Fruit fly (Drosophila melanogaster) whole organism, embryonic: Measurements from ENCODE around the gene PH4alphaSG2.

Experiments used
- B-H2 ChIP-seq: fragments of 200-800 bp; sonication (Bioruptor generic); optimal IDR thresholded peaks from 2 replicates; lab custom pipeline; 2018; ENCODE audit warnings: missing biosample characterization, mild to moderate bottlenecking, missing genetic modification characterization
- Bgb ChIP-seq: fragments of 200-800 bp; sonication (Bioruptor generic); IDR thresholded peaks from 2 replicates; pipeline ENCODE4 v1.3.6; 2022; ENCODE audit warnings: missing biosample characterization, missing genetic modification characterization; ENCODE audit not compliant: partially characterized antibody
- CG11723 ChIP-seq: fragments of 200-800 bp; sonication (Bioruptor generic); optimal IDR thresholded peaks from 2 replicates; lab custom pipeline; 2017; ENCODE audit warnings: missing biosample characterization, mild to moderate bottlenecking, missing genetic modification characterization
- CG12744 ChIP-seq: fragments of 200-800 bp; sonication (Bioruptor generic); optimal IDR thresholded peaks from 2 replicates; lab custom pipeline; 2016; ENCODE audit warnings: missing biosample characterization, missing genetic modification characterization
- CG13123 ChIP-seq: fragments of 200-800 bp; sonication (Bioruptor generic); optimal IDR thresholded peaks from 2 replicates; lab custom pipeline; 2016; ENCODE audit warnings: missing biosample characterization, missing genetic modification characterization
- CG13775 ChIP-seq: fragments of 200-800 bp; sonication (Bioruptor generic); optimal IDR thresholded peaks from 3 replicates; lab custom pipeline; 2017; ENCODE audit warnings: missing biosample characterization, mild to moderate bottlenecking, missing genetic modification characterization
- CG14014 ChIP-seq: fragments of 200-800 bp; sonication (Bioruptor generic); IDR thresholded peaks from 2 replicates; pipeline ENCODE4 v1.3.6; 2022; ENCODE audit warnings: missing biosample characterization, missing genetic modification characterization
- CG14965 ChIP-seq: fragments of 200-800 bp; sonication (Bioruptor generic); optimal IDR thresholded peaks from 2 replicates; lab custom pipeline; 2016; ENCODE audit warnings: missing biosample characterization, missing genetic modification characterization, borderline replicate concordance
- CG15269 ChIP-seq: fragments of 200-800 bp; sonication (Bioruptor generic); optimal IDR thresholded peaks from 2 replicates; lab custom pipeline; 2018; ENCODE audit warnings: missing biosample characterization, mild to moderate bottlenecking, missing genetic modification characterization, moderate library complexity
- CG1529 ChIP-seq: fragments of 200-800 bp; sonication (Bioruptor generic); optimal IDR thresholded peaks from 3 replicates; lab custom pipeline; 2018; ENCODE audit warnings: missing biosample characterization, missing genetic modification characterization
- CG15514 ChIP-seq: fragments of 200-800 bp; sonication (Bioruptor generic); optimal IDR thresholded peaks from 3 replicates; lab custom pipeline; 2017; ENCODE audit warnings: missing biosample characterization, missing genetic modification characterization, mild to moderate bottlenecking, moderate library complexity, missing genetic modification reagents
- CG1647 ChIP-seq: fragments of 200-800 bp; sonication (Bioruptor generic); optimal IDR thresholded peaks from 3 replicates; lab custom pipeline; 2016; ENCODE audit warnings: missing biosample characterization, missing genetic modification characterization
- CG16815 ChIP-seq: fragments of 200-800 bp; sonication (Bioruptor generic); optimal IDR thresholded peaks from 3 replicates; lab custom pipeline; 2017; ENCODE audit warnings: missing biosample characterization, mild to moderate bottlenecking, missing genetic modification characterization
- CG18764 ChIP-seq: fragments of 200-800 bp; sonication (Bioruptor generic); optimal IDR thresholded peaks from 3 replicates; lab custom pipeline; 2016; ENCODE audit warnings: missing biosample characterization, missing genetic modification characterization
- CG32532 ChIP-seq: fragments of 200-800 bp; sonication (Bioruptor generic); IDR thresholded peaks from 2 replicates; pipeline ENCODE4 v1.3.6; 2022; ENCODE audit warnings: missing biosample characterization, missing genetic modification characterization
- CG43689 ChIP-seq: fragments of 200-800 bp; sonication (Bioruptor generic); IDR thresholded peaks from 2 replicates; pipeline ENCODE4 v1.3.6; 2022; ENCODE audit warnings: missing biosample characterization, missing genetic modification characterization
- CG6654 ChIP-seq: fragments of 200-800 bp; sonication (Bioruptor generic); optimal IDR thresholded peaks from 2 replicates; lab custom pipeline; 2017; ENCODE audit warnings: missing biosample characterization, mild to moderate bottlenecking, missing genetic modification characterization
- CG6813 ChIP-seq: fragments of 200-800 bp; sonication (Bioruptor generic); optimal IDR thresholded peaks from 2 replicates; lab custom pipeline; 2017; ENCODE audit warnings: missing biosample characterization, missing genetic modification characterization, mild to moderate bottlenecking, moderate library complexity, missing genetic modification reagents
- CG6854 ChIP-seq: fragments of 200-800 bp; sonication (Bioruptor generic); optimal IDR thresholded peaks from 3 replicates; lab custom pipeline; 2017; ENCODE audit warnings: missing biosample characterization, mild to moderate bottlenecking, missing genetic modification characterization
- CG8290 ChIP-seq, 3 experiments: fragments of 200-800 bp; sonication (Bioruptor generic); optimal IDR thresholded peaks; 2 replicates each; lab custom pipeline; 2016 to 2019; ENCODE audit warnings: missing biosample characterization in 3 of 3, missing genetic modification characterization in 3 of 3, mild to moderate bottlenecking in 2 of 3, moderate library complexity in 1 of 3
- Camta ChIP-seq: fragments of 200-800 bp; sonication (Bioruptor generic); optimal IDR thresholded peaks from 2 replicates; lab custom pipeline; 2016; ENCODE audit warnings: missing biosample characterization, missing genetic modification characterization
- CoRest ChIP-seq: fragments of 200-800 bp; sonication (Bioruptor generic); optimal IDR thresholded peaks from 3 replicates; lab custom pipeline; 2018; ENCODE audit warnings: missing biosample characterization, mild to moderate bottlenecking, missing genetic modification characterization, moderate library complexity
- Dad ChIP-seq: fragments of 200-800 bp; sonication (Bioruptor generic); optimal IDR thresholded peaks from 3 replicates; lab custom pipeline; 2016; ENCODE audit warnings: missing biosample characterization, missing genetic modification characterization
- Dip2 ChIP-seq: fragments of 200-800 bp; sonication (Bioruptor generic); IDR thresholded peaks from 2 replicates; pipeline ENCODE4 v1.3.6; 2022; ENCODE audit warnings: missing biosample characterization, missing genetic modification characterization
- Dll ChIP-seq: fragments of 200-800 bp; sonication (Bioruptor generic); IDR thresholded peaks from 4 replicates; pipeline ENCODE4 v1.3.6; 2022; ENCODE audit warnings: missing biosample characterization, missing genetic modification characterization; ENCODE audit not compliant: partially characterized antibody
- Elba2 ChIP-seq: fragments of 200-800 bp; sonication (Bioruptor generic); optimal IDR thresholded peaks from 3 replicates; lab custom pipeline; 2016; ENCODE audit warnings: missing biosample characterization, missing genetic modification characterization
- HLH3B ChIP-seq: fragments of 200-800 bp; sonication (Bioruptor generic); IDR thresholded peaks from 2 replicates; pipeline ENCODE4 v1.3.6; 2022; ENCODE audit warnings: missing biosample characterization, missing genetic modification characterization
- HLHmδ ChIP-seq: fragments of 200-800 bp; sonication (Bioruptor generic); optimal IDR thresholded peaks from 2 replicates; lab custom pipeline; 2018; ENCODE audit warnings: missing biosample characterization, mild to moderate bottlenecking, missing genetic modification characterization, moderate library complexity
- Hmx ChIP-seq: fragments of 200-800 bp; sonication (Bioruptor generic); optimal IDR thresholded peaks from 2 replicates; lab custom pipeline; 2016; ENCODE audit warnings: missing biosample characterization, missing genetic modification characterization
- MBD-R2 ChIP-seq: fragments of 200-800 bp; sonication (Bioruptor generic); IDR thresholded peaks from 2 replicates; pipeline ENCODE4 v1.3.6; 2022; ENCODE audit warnings: missing biosample characterization, missing genetic modification characterization
- NK7.1 ChIP-seq: fragments of 200-800 bp; sonication (Bioruptor generic); optimal IDR thresholded peaks from 3 replicates; lab custom pipeline; 2016; ENCODE audit warnings: missing biosample characterization, missing genetic modification characterization
- Optix ChIP-seq: fragments of 200-800 bp; sonication (Bioruptor generic); IDR thresholded peaks from 3 replicates; pipeline ENCODE4 v1.3.6; 2022; ENCODE audit warnings: missing biosample characterization, missing genetic modification characterization
- Ssrp ChIP-seq: fragments of 200-800 bp; sonication (Bioruptor generic); optimal IDR thresholded peaks from 2 replicates; lab custom pipeline; 2018; ENCODE audit warnings: missing biosample characterization, mild to moderate bottlenecking, missing genetic modification characterization, moderate library complexity
- TFAM ChIP-seq: fragments of 200-800 bp; sonication (Bioruptor generic); optimal IDR thresholded peaks from 2 replicates; lab custom pipeline; 2017; ENCODE audit warnings: missing biosample characterization, missing genetic modification characterization, inconsistent platforms
- Xbp1 ChIP-seq: fragments of 200-800 bp; sonication (Bioruptor generic); optimal IDR thresholded peaks from 3 replicates; lab custom pipeline; 2016; ENCODE audit warnings: missing biosample characterization, mild to moderate bottlenecking, missing genetic modification characterization
- al ChIP-seq: fragments of 200-800 bp; sonication (Bioruptor generic); IDR thresholded peaks from 2 replicates; pipeline ENCODE4 v1.3.6; 2022; ENCODE audit warnings: missing biosample characterization, missing genetic modification characterization
- chn ChIP-seq: fragments of 200-800 bp; sonication (Bioruptor generic); optimal IDR thresholded peaks from 2 replicates; lab custom pipeline; 2016; ENCODE audit warnings: missing biosample characterization, missing genetic modification characterization
- eyg ChIP-seq: fragments of 200-800 bp; sonication (Bioruptor generic); optimal IDR thresholded peaks from 3 replicates; lab custom pipeline; 2016; ENCODE audit warnings: missing biosample characterization, missing genetic modification characterization
- fd64A ChIP-seq: fragments of 200-800 bp; sonication (Bioruptor generic); optimal IDR thresholded peaks from 3 replicates; lab custom pipeline; 2018; ENCODE audit warnings: missing biosample characterization, mild to moderate bottlenecking, missing genetic modification characterization
- gfzf ChIP-seq: fragments of 200-800 bp; sonication (Bioruptor generic); optimal IDR thresholded peaks from 2 replicates; lab custom pipeline; 2016; ENCODE audit warnings: missing biosample characterization, mild to moderate bottlenecking, missing genetic modification characterization, moderate library complexity
- h ChIP-seq: fragments of >200 bp; optimal IDR thresholded peaks from 2 replicates; lab custom pipeline; 2017
- hth ChIP-seq: fragments of >200 bp; optimal IDR thresholded peaks from 2 replicates; lab custom pipeline; 2017; ENCODE audit warnings: inconsistent platforms
- kay ChIP-seq: fragments of 200-800 bp; sonication (Bioruptor generic); optimal IDR thresholded peaks from 2 replicates; lab custom pipeline; 2016; ENCODE audit warnings: missing biosample characterization, missing genetic modification characterization
- lov ChIP-seq, 2 experiments: fragments of 200-800 bp in 1 of 2; fragments of >200 bp in 1 of 2; sonication (Bioruptor generic) in 1 of 2; IDR thresholded peaks in 1 of 2; optimal IDR thresholded peaks in 1 of 2; 2 replicates in 1 of 2; 3 replicates in 1 of 2; pipeline versions ENCODE4 v1.3.6 to Lab custom; 2017 to 2022; ENCODE audit warnings: missing biosample characterization in 1 of 2, missing genetic modification characterization in 1 of 2
- luna ChIP-seq: fragments of 200-800 bp; sonication (Bioruptor generic); optimal IDR thresholded peaks from 2 replicates; lab custom pipeline; 2016; ENCODE audit warnings: missing biosample characterization, missing genetic modification characterization
- nerfin-2 ChIP-seq: fragments of 200-800 bp; sonication (Bioruptor generic); IDR thresholded peaks from 2 replicates; pipeline ENCODE4 v1.3.6; 2022; ENCODE audit warnings: missing biosample characterization, missing genetic modification characterization; ENCODE audit not compliant: partially characterized antibody
- nom ChIP-seq: fragments of 200-800 bp; sonication (Bioruptor generic); optimal IDR thresholded peaks from 2 replicates; lab custom pipeline; 2017; ENCODE audit warnings: missing biosample characterization, missing genetic modification characterization, mild to moderate bottlenecking, moderate library complexity, missing genetic modification reagents
- pb ChIP-seq: fragments of 200-800 bp; sonication (Bioruptor generic); optimal IDR thresholded peaks from 3 replicates; lab custom pipeline; 2016; ENCODE audit warnings: missing biosample characterization, missing genetic modification characterization
- sc ChIP-seq, 3 experiments: fragments of >200 bp in 2 of 3; fragments of 200-800 bp in 1 of 3; sonication (Bioruptor generic) in 1 of 3; optimal IDR thresholded peaks; 2 replicates in 2 of 3; 3 replicates in 1 of 3; lab custom pipeline; 2017; ENCODE audit warnings: mild to moderate bottlenecking in 1 of 3, missing biosample characterization in 1 of 3, missing genetic modification characterization in 1 of 3, missing genetic modification reagents in 1 of 3
- sisA ChIP-seq: fragments of 200-800 bp; sonication (Bioruptor generic); IDR thresholded peaks from 2 replicates; pipeline ENCODE4 v1.3.6; 2022; ENCODE audit warnings: missing biosample characterization, missing genetic modification characterization
- slbo ChIP-seq: fragments of 200-800 bp; sonication (Bioruptor generic); IDR thresholded peaks from 2 replicates; pipeline ENCODE4 v1.3.6; 2022; ENCODE audit warnings: missing biosample characterization, missing genetic modification characterization

Gene PH4alphaSG2

dm6 chr3R:30501174-30501573 is 11.3 kb downstream of the PH4alphaSG2 start (continued):
- TF ChIP-seq Xbp1 (GFP tag; lab: Kevin White, UChicago): peak; percentile 39
- no peak for TF ChIP-seq CG15514
- TF ChIP-seq al (GFP tag; lab: Robert Waterston, UW): no peak
- no peak for TF ChIP-seq gfzf
- peak; percentile 44; the same call in 1 of the 2 replicates for TF ChIP-seq slbo (GFP tag; lab: Robert Waterston, UW)
- TF ChIP-seq CG8290 (GFP tag; optimal IDR thresholded peaks at IDR 0.05; lab: Kevin White, UChicago): no peak
- no peak for TF ChIP-seq CG8290 (tag; optimal IDR thresholded peaks at IDR 0.05; lab: Kevin White, UChicago)
- no peak for TF ChIP-seq Hmx (GFP tag; lab: Kevin White, UChicago)
- TF ChIP-seq fd64A (GFP tag; lab: Kevin White, UChicago): no peak
- no peak for TF ChIP-seq TFAM
- no peak for TF ChIP-seq CG13775
- TF ChIP-seq Optix (GFP tag; lab: Robert Waterston, UW): no peak
- no peak for TF ChIP-seq CG14014
- no peak for TF ChIP-seq NK7.1 (GFP tag; lab: Kevin White, UChicago)
- TF ChIP-seq Bgb (GFP tag; lab: Robert Waterston, UW): no peak
- no peak for TF ChIP-seq Camta (GFP tag; lab: Kevin White, UChicago)
- no peak for TF ChIP-seq kay (GFP tag; lab: Kevin White, UChicago)
- TF ChIP-seq luna (GFP tag; lab: Kevin White, UChicago): no peak
- TF ChIP-seq CG12744 (GFP tag; lab: Kevin White, UChicago): no peak
- no peak for TF ChIP-seq pb
- no peak for TF ChIP-seq nerfin-2
- no peak for TF ChIP-seq CG14965
- TF ChIP-seq CG11723: no peak
- no peak; the same call in 1 of the 2 replicates for TF ChIP-seq HLH3B
- no peak for TF ChIP-seq CG13123 (GFP tag; lab: Kevin White, UChicago)
- TF ChIP-seq lov (optimal IDR thresholded peaks at IDR 0.05; lab: Kevin White, UChicago): no peak
- peak; percentile 57; the same call in 1 of the 3 replicates for TF ChIP-seq lov (GFP tag; IDR thresholded peaks at IDR 0.05; lab: Robert Waterston, UW)
- no peak for TF ChIP-seq CoRest (tag; lab: Kevin White, UChicago)
- peak; percentile 50 for TF ChIP-seq sisA (GFP tag; lab: Robert Waterston, UW)
- TF ChIP-seq CG32532 (GFP tag; lab: Robert Waterston, UW): no peak
- TF ChIP-seq Dad (GFP tag; lab: Kevin White, UChicago): peak; percentile 4
- TF ChIP-seq Elba2 (GFP tag; lab: Kevin White, UChicago): no peak
- no peak for TF ChIP-seq hth
- no peak for TF ChIP-seq h (lab: Kevin White, UChicago)
- no peak for TF ChIP-seq HLHmδ (GFP tag; lab: Kevin White, UChicago)
- peak; percentile 4 for TF ChIP-seq CG16815 (GFP tag; lab: Kevin White, UChicago)
- no peak for TF ChIP-seq Dll (GFP tag; lab: Robert Waterston, UW)
- TF ChIP-seq CG15269 (tag; lab: Kevin White, UChicago): no peak
- peak; percentile 18 for TF ChIP-seq chn (GFP tag; lab: Kevin White, UChicago)
- no peak for TF ChIP-seq CG1647 (GFP tag; lab: Kevin White, UChicago)
- TF ChIP-seq CG18764: no peak
- TF ChIP-seq CG6654 (GFP tag; lab: Kevin White, UChicago): no peak
- TF ChIP-seq CG43689 (GFP tag; lab: Robert Waterston, UW): no peak
- TF ChIP-seq CG6813 (GFP tag; lab: Kevin White, UChicago): no peak
- TF ChIP-seq Dip2 (GFP tag; lab: Robert Waterston, UW): no peak
- TF ChIP-seq Ssrp (tag; lab: Kevin White, UChicago): no peak
- no peak for TF ChIP-seq MBD-R2 (GFP tag; lab: Robert Waterston, UW)
- no peak for TF ChIP-seq nom (GFP tag; lab: Kevin White, UChicago)
- TF ChIP-seq eyg (GFP tag; lab: Kevin White, UChicago): no peak
- TF ChIP-seq CG1529 (GFP tag; lab: Kevin White, UChicago): no peak
- no peak for TF ChIP-seq B-H2 (GFP tag; lab: Kevin White, UChicago)
- TF ChIP-seq CG6854 (GFP tag; lab: Kevin White, UChicago): no peak
- TF ChIP-seq sc (optimal IDR thresholded peaks at IDR 0.05; lab: Kevin White, UChicago): no peak
- TF ChIP-seq sc (GFP tag; optimal IDR thresholded peaks at IDR 0.05; lab: Kevin White, UChicago): no peak
